Worm (Caenorhabditis elegans) whole organism, late embryonic: Measurements from ENCODE around the gene C05G5.5.

Source experiments
- ceh-9 ChIP-seq: sonication (generic microtip); optimal IDR thresholded peaks from 2 replicates; lab custom pipeline; 2016; ENCODE audit warnings: mild to moderate bottlenecking, missing genetic modification characterization, inconsistent platforms, missing compliant biosample characterization
- dmd-4 ChIP-seq: sonication (generic microtip); optimal IDR thresholded peaks from 2 replicates; lab custom pipeline; 2016; ENCODE audit warnings: borderline replicate concordance, missing genetic modification characterization, missing compliant biosample characterization
- lin-11 ChIP-seq: fragments of 200-800 bp; sonication (Bioruptor generic); optimal IDR thresholded peaks from 2 replicates; lab custom pipeline; 2018; ENCODE audit warnings: mild to moderate bottlenecking, missing genetic modification characterization, missing compliant biosample characterization
- nhr-11 ChIP-seq: fragments of 150-350 bp; optimal IDR thresholded peaks from 2 replicates; lab custom pipeline; 2014; ENCODE audit warnings: missing biosample characterization, missing genetic modification characterization
- ref-2 ChIP-seq: sonication (generic microtip); optimal IDR thresholded peaks from 2 replicates; lab custom pipeline; 2016; ENCODE audit warnings: missing genetic modification characterization, missing compliant biosample characterization

ce11 chrX:14794170-14794569 lies 33.2 kb upstream of the C05G5.5 start:
- TF ChIP-seq ceh-9 (tag; lab: Kevin White, UChicago) (no peak), lin-11 (tag; lab: Kevin White, UChicago) (no peak), nhr-11 (tag; lab: Kevin White, UChicago) (no peak), ref-2 (no peak), dmd-4 (tag; lab: Kevin White, UChicago) (no peak)
